Fruit fly (Drosophila melanogaster) whole organism, embryonic: ENCODE results near the gene sip3.
A peak's percentile ranks its signal among the peaks of the same experiment; 100 is the strongest.

ENCODE experiments used
- Bdp1 ChIP-seq: fragments of 200-800 bp; sonication (Bioruptor generic); optimal IDR thresholded peaks from 3 replicates; lab custom pipeline; 2016; ENCODE audit warnings: missing biosample characterization, missing genetic modification characterization
- CG10147 ChIP-seq: fragments of 200-800 bp; sonication (Bioruptor generic); optimal IDR thresholded peaks from 2 replicates; lab custom pipeline; 2019; ENCODE audit warnings: missing biosample characterization, mild to moderate bottlenecking, missing genetic modification characterization, moderate library complexity
- CG1024 ChIP-seq: fragments of 200-800 bp; sonication (Bioruptor generic); IDR thresholded peaks from 2 replicates; pipeline ENCODE4 v1.3.6; 2022; ENCODE audit warnings: missing biosample characterization, missing genetic modification characterization
- CG10267 ChIP-seq: fragments of 200-800 bp; sonication (Bioruptor generic); optimal IDR thresholded peaks from 2 replicates; lab custom pipeline; 2018; ENCODE audit warnings: missing biosample characterization, mild to moderate bottlenecking, missing genetic modification characterization, moderate library complexity
- CG10366 ChIP-seq: fragments of 200-800 bp; sonication (Bioruptor generic); IDR thresholded peaks from 2 replicates; pipeline ENCODE4 v1.3.6; 2022; ENCODE audit warnings: missing biosample characterization, missing genetic modification characterization
- CG11504 ChIP-seq: fragments of 200-800 bp; sonication (Bioruptor generic); optimal IDR thresholded peaks from 3 replicates; lab custom pipeline; 2019; ENCODE audit warnings: missing biosample characterization, mild to moderate bottlenecking, missing genetic modification characterization, moderate library complexity
- CG12071 ChIP-seq: fragments of 200-800 bp; sonication (Bioruptor generic); optimal IDR thresholded peaks from 3 replicates; lab custom pipeline; 2018; ENCODE audit warnings: missing biosample characterization, mild to moderate bottlenecking, missing genetic modification characterization
- CG15696 ChIP-seq: fragments of 200-800 bp; sonication (Bioruptor generic); optimal IDR thresholded peaks from 2 replicates; lab custom pipeline; 2019; ENCODE audit warnings: missing biosample characterization, mild to moderate bottlenecking, missing genetic modification characterization, moderate library complexity
- CG1602 ChIP-seq: fragments of 200-800 bp; sonication (Bioruptor generic); optimal IDR thresholded peaks from 3 replicates; lab custom pipeline; 2016; ENCODE audit warnings: missing biosample characterization, missing genetic modification characterization
- CG17361 ChIP-seq: fragments of 200-800 bp; sonication (Bioruptor generic); IDR thresholded peaks from 3 replicates; pipeline ENCODE4 v1.3.6; 2022; ENCODE audit warnings: missing biosample characterization, missing genetic modification characterization
- CG17829 ChIP-seq: fragments of 200-800 bp; optimal IDR thresholded peaks from 2 replicates; lab custom pipeline; 2019; ENCODE audit warnings: missing biosample characterization, mild to moderate bottlenecking, missing genetic modification characterization, moderate library complexity
- CG2116 ChIP-seq: fragments of 200-800 bp; sonication (Bioruptor generic); optimal IDR thresholded peaks from 3 replicates; lab custom pipeline; 2018; ENCODE audit warnings: missing biosample characterization, mild to moderate bottlenecking, missing genetic modification characterization
- CG2120 ChIP-seq: fragments of 200-800 bp; sonication (Bioruptor generic); optimal IDR thresholded peaks from 3 replicates; lab custom pipeline; 2016; ENCODE audit warnings: missing biosample characterization, missing genetic modification characterization
- CG31365 ChIP-seq: fragments of 200-800 bp; sonication (Bioruptor generic); optimal IDR thresholded peaks from 2 replicates; lab custom pipeline; 2018; ENCODE audit warnings: missing biosample characterization, mild to moderate bottlenecking, missing genetic modification characterization
- CG31441 ChIP-seq: fragments of 200-800 bp; sonication (Bioruptor generic); IDR thresholded peaks from 2 replicates; pipeline ENCODE4 v1.3.6; 2022; ENCODE audit warnings: missing biosample characterization, missing genetic modification characterization
- CG3163 ChIP-seq: fragments of 200-800 bp; sonication (Bioruptor generic); optimal IDR thresholded peaks from 3 replicates; lab custom pipeline; 2016; ENCODE audit warnings: missing biosample characterization, missing genetic modification characterization
- CG3281 ChIP-seq: fragments of 200-800 bp; sonication (Bioruptor generic); optimal IDR thresholded peaks from 3 replicates; lab custom pipeline; 2017; ENCODE audit warnings: missing biosample characterization, mild to moderate bottlenecking, missing genetic modification characterization
- CG4328 ChIP-seq: fragments of 200-800 bp; sonication (Bioruptor generic); optimal IDR thresholded peaks from 3 replicates; lab custom pipeline; 2017; ENCODE audit warnings: missing biosample characterization, missing genetic modification reagents, missing genetic modification characterization
- CG6813 ChIP-seq: fragments of 200-800 bp; sonication (Bioruptor generic); optimal IDR thresholded peaks from 2 replicates; lab custom pipeline; 2017; ENCODE audit warnings: missing biosample characterization, missing genetic modification characterization, mild to moderate bottlenecking, moderate library complexity, missing genetic modification reagents
- CG7556 ChIP-seq: fragments of 200-800 bp; sonication (Bioruptor generic); optimal IDR thresholded peaks from 2 replicates; lab custom pipeline; 2017; ENCODE audit warnings: missing biosample characterization, mild to moderate bottlenecking, missing genetic modification characterization
- CG8388 ChIP-seq: fragments of 200-800 bp; sonication (Bioruptor generic); optimal IDR thresholded peaks from 2 replicates; lab custom pipeline; 2019; ENCODE audit warnings: missing biosample characterization, mild to moderate bottlenecking, missing genetic modification characterization, moderate library complexity
- CG9609 ChIP-seq: fragments of 200-800 bp; sonication (Bioruptor generic); optimal IDR thresholded peaks from 3 replicates; lab custom pipeline; 2016; ENCODE audit warnings: missing biosample characterization, missing genetic modification characterization
- Doc2 ChIP-seq: fragments of 200-800 bp; sonication (Bioruptor generic); IDR thresholded peaks from 2 replicates; pipeline ENCODE4 v1.3.6; 2022; ENCODE audit warnings: missing biosample characterization, missing genetic modification characterization
- Drgx ChIP-seq: fragments of 200-800 bp; sonication (Bioruptor generic); IDR thresholded peaks from 2 replicates; pipeline ENCODE4 v1.3.6; 2022; ENCODE audit warnings: missing biosample characterization, missing genetic modification characterization
- Ets65A ChIP-seq: fragments of 200-800 bp; sonication (Bioruptor generic); peaks from one replicate; lab custom pipeline; 2016; ENCODE audit warnings: missing biosample characterization, missing genetic modification characterization
- Gug ChIP-seq: fragments of 200-800 bp; sonication (Bioruptor generic); IDR thresholded peaks from 4 replicates; pipeline ENCODE4 v1.3.6; 2022; ENCODE audit warnings: missing biosample characterization, missing genetic modification characterization
- HHEX ChIP-seq: fragments of 200-800 bp; sonication (Bioruptor generic); optimal IDR thresholded peaks from 3 replicates; lab custom pipeline; 2017; ENCODE audit warnings: missing biosample characterization, mild to moderate bottlenecking, missing genetic modification characterization, missing genetic modification reagents
- HLHmδ ChIP-seq: fragments of 200-800 bp; sonication (Bioruptor generic); optimal IDR thresholded peaks from 2 replicates; lab custom pipeline; 2018; ENCODE audit warnings: missing biosample characterization, mild to moderate bottlenecking, missing genetic modification characterization, moderate library complexity
- Hey ChIP-seq: fragments of 200-800 bp; sonication (Bioruptor generic); optimal IDR thresholded peaks from 3 replicates; lab custom pipeline; 2018; ENCODE audit warnings: missing biosample characterization, mild to moderate bottlenecking, missing genetic modification characterization
- NFAT ChIP-seq: fragments of 200-800 bp; sonication (Bioruptor generic); IDR thresholded peaks from 2 replicates; pipeline ENCODE4 v1.3.6; 2022; ENCODE audit warnings: missing biosample characterization, missing genetic modification characterization
- Stat92E ChIP-seq, 3 experiments: fragments of >200 bp in 2 of 3; fragments of 200-800 bp in 1 of 3; sonication (Bioruptor generic) in 1 of 3; optimal IDR thresholded peaks; 2 replicates each; lab custom pipeline; 2017 to 2019; ENCODE audit warnings: missing biosample characterization in 3 of 3, missing genetic modification characterization in 3 of 3, mild to moderate bottlenecking in 1 of 3, moderate library complexity in 1 of 3
- ci ChIP-seq: fragments of 200-800 bp; sonication (Bioruptor generic); IDR thresholded peaks from 3 replicates; pipeline ENCODE4 v1.3.6; 2022; ENCODE audit warnings: missing biosample characterization, missing genetic modification characterization
- cwo ChIP-seq: fragments of 200-800 bp; sonication (Bioruptor generic); optimal IDR thresholded peaks from 3 replicates; lab custom pipeline; 2017; ENCODE audit warnings: missing biosample characterization, missing genetic modification characterization, mild to moderate bottlenecking, moderate library complexity, missing genetic modification reagents
- dan ChIP-seq: fragments of 200-800 bp; sonication (Bioruptor generic); IDR thresholded peaks from 2 replicates; pipeline ENCODE4 v1.3.6; 2022; ENCODE audit warnings: missing biosample characterization, missing genetic modification characterization
- fru ChIP-seq: fragments of >200 bp; optimal IDR thresholded peaks from 2 replicates; lab custom pipeline; 2017
- hkb ChIP-seq, 2 experiments: fragments of 200-800 bp in 1 of 2; fragments of >200 bp in 1 of 2; sonication (Bioruptor generic) in 1 of 2; IDR thresholded peaks in 1 of 2; optimal IDR thresholded peaks in 1 of 2; 2 replicates each; pipeline versions ENCODE4 v1.3.6 to Lab custom; 2017 to 2022; ENCODE audit warnings: missing biosample characterization in 1 of 2, missing genetic modification characterization in 1 of 2
- insv ChIP-seq, 2 experiments: fragments of 200-800 bp; sonication (Bioruptor generic); optimal IDR thresholded peaks; 3 replicates each; lab custom pipeline; 2016 to 2018; ENCODE audit warnings: missing biosample characterization in 2 of 2, missing genetic modification characterization in 2 of 2
- kah ChIP-seq: fragments of 200-800 bp; sonication (Bioruptor generic); optimal IDR thresholded peaks from 2 replicates; lab custom pipeline; 2018; ENCODE audit warnings: missing biosample characterization, mild to moderate bottlenecking, missing genetic modification characterization
- klu ChIP-seq: fragments of 200-800 bp; sonication (Bioruptor generic); IDR thresholded peaks from 2 replicates; pipeline ENCODE4 v1.3.6; 2022; ENCODE audit warnings: missing biosample characterization, missing genetic modification characterization
- mld ChIP-seq: fragments of 200-800 bp; sonication (Bioruptor generic); IDR thresholded peaks from 3 replicates; pipeline ENCODE4 v1.3.6; 2022; ENCODE audit warnings: missing biosample characterization, missing genetic modification characterization; ENCODE audit not compliant: partially characterized antibody
- nerfin-2 ChIP-seq: fragments of 200-800 bp; sonication (Bioruptor generic); IDR thresholded peaks from 2 replicates; pipeline ENCODE4 v1.3.6; 2022; ENCODE audit warnings: missing biosample characterization, missing genetic modification characterization; ENCODE audit not compliant: partially characterized antibody
- onecut ChIP-seq: fragments of 200-800 bp; sonication (Bioruptor generic); IDR thresholded peaks from 2 replicates; pipeline ENCODE4 v1.3.6; 2022; ENCODE audit warnings: missing biosample characterization, missing genetic modification characterization
- pb ChIP-seq: fragments of 200-800 bp; sonication (Bioruptor generic); optimal IDR thresholded peaks from 3 replicates; lab custom pipeline; 2016; ENCODE audit warnings: missing biosample characterization, missing genetic modification characterization
- slbo ChIP-seq: fragments of 200-800 bp; sonication (Bioruptor generic); IDR thresholded peaks from 2 replicates; pipeline ENCODE4 v1.3.6; 2022; ENCODE audit warnings: missing biosample characterization, missing genetic modification characterization
- sna ChIP-seq: fragments of 200-800 bp; sonication (Bioruptor generic); IDR thresholded peaks from 2 replicates; pipeline ENCODE4 v1.3.6; 2022; ENCODE audit warnings: missing biosample characterization, missing genetic modification characterization; ENCODE audit not compliant: partially characterized antibody
- sob ChIP-seq: fragments of 200-800 bp; sonication (Bioruptor generic); IDR thresholded peaks from 2 replicates; pipeline ENCODE4 v1.3.6; 2022; ENCODE audit warnings: missing biosample characterization, missing genetic modification characterization
- sr ChIP-seq: fragments of 200-800 bp; sonication (Bioruptor generic); IDR thresholded peaks from 3 replicates; pipeline ENCODE4 v1.3.6; 2022; ENCODE audit warnings: missing biosample characterization, missing genetic modification characterization
- sug ChIP-seq: fragments of 200-800 bp; optimal IDR thresholded peaks from 2 replicates; lab custom pipeline; 2019; ENCODE audit warnings: missing biosample characterization, mild to moderate bottlenecking, missing genetic modification characterization, moderate library complexity
- zen ChIP-seq: fragments of 200-800 bp; sonication (Bioruptor generic); optimal IDR thresholded peaks from 3 replicates; lab custom pipeline; 2018; ENCODE audit warnings: missing biosample characterization, mild to moderate bottlenecking, missing genetic modification characterization, moderate library complexity

sip3 gene

DNA sequence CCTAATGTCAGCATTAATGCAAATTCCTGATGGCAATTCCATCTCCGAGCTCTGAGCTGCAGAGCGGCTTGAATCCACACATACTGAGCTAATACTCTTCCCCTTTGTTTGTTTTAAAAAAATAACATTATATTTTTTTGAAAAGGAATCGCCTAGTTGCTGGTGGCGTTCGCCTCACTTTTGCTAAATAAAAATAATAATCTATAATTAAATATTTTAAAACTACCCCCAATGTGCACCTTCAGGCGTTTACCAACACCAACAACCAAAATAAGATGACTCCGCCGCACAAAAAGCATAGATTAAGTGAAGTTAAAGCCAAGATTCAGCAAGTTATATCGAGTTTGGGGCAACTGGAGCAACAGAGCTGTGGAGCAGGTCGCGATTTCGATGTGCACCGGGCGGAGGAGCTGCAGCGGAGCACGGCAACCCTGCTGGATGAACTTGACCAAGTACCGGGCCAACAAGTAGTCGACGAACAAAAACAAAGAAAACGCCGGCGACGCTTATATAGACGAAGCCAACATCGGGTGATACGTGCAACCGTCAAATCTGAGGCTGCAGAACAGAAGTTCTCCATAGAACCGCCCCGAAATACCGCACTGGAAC is 27.9 kb upstream of the sip3 start, which contains the start of gene CG1896 (continued):
- TF ChIP-seq CG2116 (GFP tag; lab: Kevin White, UChicago): peak; percentile 12
- TF ChIP-seq sr (GFP tag; lab: Robert Waterston, UW): no peak
- TF ChIP-seq CG11504: no peak
- TF ChIP-seq CG7556: peak; percentile 10
- TF ChIP-seq cwo (GFP tag; lab: Kevin White, UChicago): peak; percentile 11
- TF ChIP-seq CG31441: no peak; the same call in 1 of the 2 replicates
- peak; percentile 20 for TF ChIP-seq sug (tag; lab: Kevin White, UChicago)
- TF ChIP-seq CG3163: no peak
- peak; percentile 63 for TF ChIP-seq Drgx (GFP tag; lab: Robert Waterston, UW)
- no peak for TF ChIP-seq HHEX (GFP tag; lab: Kevin White, UChicago)
- TF ChIP-seq CG2120 (GFP tag; lab: Kevin White, UChicago): peak; percentile 50
- TF ChIP-seq kah (GFP tag; lab: Kevin White, UChicago): peak; percentile 63
- TF ChIP-seq CG6813: peak; percentile 27
- TF ChIP-seq onecut (GFP tag; lab: Robert Waterston, UW): 0 out of 2 replicates have a peak, but pooled peaks have one; percentile 16
- TF ChIP-seq fru (lab: Kevin White, UChicago): no peak
- TF ChIP-seq pb (GFP tag; lab: Kevin White, UChicago): no peak
- TF ChIP-seq CG8388 (GFP tag; lab: Kevin White, UChicago): peak; percentile 17
- TF ChIP-seq sob: peak; percentile 69
- no peak for TF ChIP-seq klu (GFP tag; lab: Robert Waterston, UW)
- no peak for TF ChIP-seq zen (tag; lab: Kevin White, UChicago)
- TF ChIP-seq slbo (GFP tag; lab: Robert Waterston, UW): peak; percentile 57; the same call in 1 of the 2 replicates
- TF ChIP-seq CG10147: no peak
- TF ChIP-seq CG9609 (GFP tag; lab: Kevin White, UChicago): no peak
- TF ChIP-seq CG15696 (tag; lab: Kevin White, UChicago): no peak
- TF ChIP-seq CG4328 (GFP tag; lab: Kevin White, UChicago): no peak
- peak; percentile 39 for TF ChIP-seq CG3281 (GFP tag; lab: Kevin White, UChicago)
- TF ChIP-seq insv (GFP tag; optimal IDR thresholded peaks at IDR 0.05; lab: Kevin White, UChicago): no peak
- peak; percentile 57; the same call in 1 of the 3 replicates for TF ChIP-seq ci (GFP tag; lab: Robert Waterston, UW)
- TF ChIP-seq NFAT (GFP tag; lab: Robert Waterston, UW): no peak
- no peak for TF ChIP-seq Ets65A (GFP tag; lab: Kevin White, UChicago)
- peak; percentile 90 for TF ChIP-seq CG10267 (tag; lab: Kevin White, UChicago)
- TF ChIP-seq mld: no peak
- no peak for TF ChIP-seq HLHmδ (GFP tag; lab: Kevin White, UChicago)
- TF ChIP-seq CG10366 (GFP tag; lab: Robert Waterston, UW): peak; percentile 54
- TF ChIP-seq CG12071 (GFP tag; lab: Kevin White, UChicago): no peak
- TF ChIP-seq Gug (GFP tag; lab: Robert Waterston, UW): 0 out of 4 replicates have a peak, but pooled peaks have one; percentile 16
- no peak for TF ChIP-seq Doc2 (GFP tag; lab: Robert Waterston, UW)
- TF ChIP-seq Bdp1 (GFP tag; lab: Kevin White, UChicago): no peak
- TF ChIP-seq hkb (optimal IDR thresholded peaks at IDR 0.05; lab: Kevin White, UChicago): no peak
- TF ChIP-seq hkb (GFP tag; IDR thresholded peaks at IDR 0.05; lab: Robert Waterston, UW): peak; percentile 52; the same call in 1 of the 2 replicates
- peak; percentile 41 for TF ChIP-seq CG1602
- TF ChIP-seq CG1024 (GFP tag; lab: Robert Waterston, UW): 0 out of 2 replicates have a peak, but pooled peaks have one; percentile 29
- peak; percentile 50 for TF ChIP-seq CG17829 (tag; lab: Kevin White, UChicago)
- TF ChIP-seq sna (GFP tag; lab: Robert Waterston, UW): no peak
- TF ChIP-seq Stat92E (GFP tag; optimal IDR thresholded peaks at IDR 0.05; lab: Kevin White, UChicago): no peak
- TF ChIP-seq CG31365 (tag; lab: Kevin White, UChicago): no peak
- TF ChIP-seq nerfin-2 (GFP tag; lab: Robert Waterston, UW): no peak
- TF ChIP-seq Hey (tag; lab: Kevin White, UChicago): no peak
- TF ChIP-seq CG17361: peak; percentile 40; the same call in 1 of the 3 replicates
- TF ChIP-seq dan (GFP tag; lab: Robert Waterston, UW): no peak
